Worm (Caenorhabditis elegans): Measurements from ENCODE around the gene C35A5.10.

C35A5.10 gene

ce11 chrV:10484640-10485039 lies 19.4 kb upstream of the C35A5.10 start, which contains the start of gene Y32F6B.1:
Y32F6B.1 (minus strand) TSS chrV:10484740.
- TF ChIP-seq nfya-1 (tag; optimal IDR thresholded peaks at IDR 0.05; ENCODE audit: insufficient read depth) (no peak), nhr-28 (tag; optimal IDR thresholded peaks at IDR 0.05) (no peak), nhr-43 (tag; optimal IDR thresholded peaks at IDR 0.05; ENCODE audit: poor library complexity, severe bottlenecking) (no peak), egl-27 (tag; optimal IDR thresholded peaks at IDR 0.05) (no peak), R02D3.7 (tag; optimal IDR thresholded peaks at IDR 0.05) (no peak), eor-1 (tag; optimal IDR thresholded peaks at IDR 0.05) (no peak), mdl-1 (tag; optimal IDR thresholded peaks at IDR 0.05) (no peak), jun-1 (tag; optimal IDR thresholded peaks at IDR 0.05) (no peak), sea-2 (GFP tag; optimal IDR thresholded peaks at IDR 0.05) (no peak), ztf-11 (tag; optimal IDR thresholded peaks at IDR 0.05) (no peak), fkh-10 (GFP tag; optimal IDR thresholded peaks at IDR 0.05) (no peak), pha-4 (tag; optimal IDR thresholded peaks at IDR 0.05) (no peak), daf-12 (tag; optimal IDR thresholded peaks at IDR 0.05) (no peak), pqm-1 (tag; optimal IDR thresholded peaks at IDR 0.05) (no peak), nhr-23 (tag; optimal IDR thresholded peaks at IDR 0.05) (no peak), skn-1 (tag; optimal IDR thresholded peaks at IDR 0.05) (no peak), egl-5 (tag; optimal IDR thresholded peaks at IDR 0.05) (no peak), ama-1 (optimal IDR thresholded peaks at IDR 0.05) (no peak), nhr-237 (tag; optimal IDR thresholded peaks at IDR 0.05) (no peak), elt-1 (tag; optimal IDR thresholded peaks at IDR 0.05) (no peak)

- TF ChIP-seq pqm-1 (tag; optimal IDR thresholded peaks at IDR 0.05) (peak; percentile 59), daf-12 (tag; optimal IDR thresholded peaks at IDR 0.05) (no peak), egl-5 (tag; optimal IDR thresholded peaks at IDR 0.05) (no peak), ceh-82 (tag; optimal IDR thresholded peaks at IDR 0.05) (no peak), elt-2 (tag; optimal IDR thresholded peaks at IDR 0.05) (peak; percentile 73), ceh-28 (tag; optimal IDR thresholded peaks at IDR 0.05) (no peak), unc-62 (GFP tag; optimal IDR thresholded peaks at IDR 0.05) (no peak), skn-1 (tag; optimal IDR thresholded peaks at IDR 0.05) (no peak), snpc-4 (tag; optimal IDR thresholded peaks at IDR 0.05) (no peak), ama-1 (optimal IDR thresholded peaks at IDR 0.05) (no peak), jun-1 (tag; optimal IDR thresholded peaks at IDR 0.05) (no peak), lin-39 (tag; optimal IDR thresholded peaks at IDR 0.05) (no peak)
Observed at ce11 chrV:10485389-10485788, 18.6 kb upstream of the C35A5.10 start.

- TF ChIP-seq ceh-9 (tag; optimal IDR thresholded peaks at IDR 0.05) (no peak), ceh-82 (tag; optimal IDR thresholded peaks at IDR 0.05) (no peak), aly-2 (tag; optimal IDR thresholded peaks at IDR 0.05) (no peak), ceh-16 (tag; optimal IDR thresholded peaks at IDR 0.05) (no peak), ama-1 (optimal IDR thresholded peaks at IDR 0.05) (no peak), lin-39 (tag; optimal IDR thresholded peaks at IDR 0.05) (no peak)
Observed at ce11 chrV:10489998-10490397, 14.0 kb upstream of the C35A5.10 start, which contains the start of gene ncx-5. ncx-5 (minus strand) TSS chrV:10490098.

ce11 chrV:10491443-10491842 lies 12.6 kb upstream of the C35A5.10 start, which contains the start of gene aqp-5:
aqp-5 (plus strand) TSS chrV:10491743.
- TF ChIP-seq tbx-2 (tag; optimal IDR thresholded peaks at IDR 0.05) (no peak), ztf-4 (tag; optimal IDR thresholded peaks at IDR 0.05) (no peak), elt-1 (tag; optimal IDR thresholded peaks at IDR 0.05) (no peak), lin-15B (tag; optimal IDR thresholded peaks at IDR 0.05) (no peak), unc-62 (GFP tag; optimal IDR thresholded peaks at IDR 0.05) (no peak), ceh-82 (tag; optimal IDR thresholded peaks at IDR 0.05) (no peak), lin-39 (tag; optimal IDR thresholded peaks at IDR 0.05) (no peak), nhr-11 (tag; optimal IDR thresholded peaks at IDR 0.05) (no peak), daf-12 (tag; optimal IDR thresholded peaks at IDR 0.05) (no peak), zag-1 (tag; optimal IDR thresholded peaks at IDR 0.05) (no peak), nhr-67 (tag; optimal IDR thresholded peaks at IDR 0.05) (no peak), nhr-76 (tag; optimal IDR thresholded peaks at IDR 0.05) (no peak), ama-1 (optimal IDR thresholded peaks at IDR 0.05) (no peak), nhr-43 (tag; optimal IDR thresholded peaks at IDR 0.05; ENCODE audit: poor library complexity, severe bottlenecking) (no peak), fkh-2 (tag; optimal IDR thresholded peaks at IDR 0.05) (no peak), nhr-237 (tag; optimal IDR thresholded peaks at IDR 0.05) (no peak), skn-1 (tag; optimal IDR thresholded peaks at IDR 0.05) (no peak), nhr-77 (tag; optimal IDR thresholded peaks at IDR 0.05) (no peak), ceh-28 (tag; optimal IDR thresholded peaks at IDR 0.05) (no peak)
